Fruit fly (Drosophila melanogaster) whole organism, embryonic: ENCODE measurements around the gene MICAL-like.

Source experiments
- Abd-B ChIP-seq: fragments of 200-800 bp; sonication (Bioruptor generic); optimal IDR thresholded peaks from 2 replicates; lab custom pipeline; 2018; ENCODE audit warnings: missing biosample characterization, mild to moderate bottlenecking, missing genetic modification characterization, moderate library complexity
- Antp ChIP-seq: fragments of 200-800 bp; sonication (Bioruptor generic); optimal IDR thresholded peaks from 3 replicates; lab custom pipeline; 2016; ENCODE audit warnings: missing biosample characterization, missing genetic modification characterization
- B-H2 ChIP-seq: fragments of 200-800 bp; sonication (Bioruptor generic); optimal IDR thresholded peaks from 2 replicates; lab custom pipeline; 2018; ENCODE audit warnings: missing biosample characterization, mild to moderate bottlenecking, missing genetic modification characterization
- CG10321 ChIP-seq: fragments of 200-800 bp; sonication (Bioruptor generic); IDR thresholded peaks from 2 replicates; pipeline ENCODE4 v1.3.6; 2022; ENCODE audit warnings: missing biosample characterization, missing genetic modification characterization
- CG12236 ChIP-seq: fragments of 200-800 bp; sonication (Bioruptor generic); optimal IDR thresholded peaks from 2 replicates; lab custom pipeline; 2016; ENCODE audit warnings: missing biosample characterization, missing genetic modification characterization
- CG15011 ChIP-seq: fragments of 200-800 bp; sonication (Bioruptor generic); optimal IDR thresholded peaks from 3 replicates; lab custom pipeline; 2018; ENCODE audit warnings: missing biosample characterization, mild to moderate bottlenecking, missing genetic modification characterization
- CG1603 ChIP-seq: fragments of 200-800 bp; sonication (Bioruptor generic); optimal IDR thresholded peaks from 2 replicates; lab custom pipeline; 2019; ENCODE audit warnings: missing biosample characterization, mild to moderate bottlenecking, missing genetic modification characterization, moderate library complexity
- CG16863 ChIP-seq: fragments of 200-800 bp; sonication (Bioruptor generic); optimal IDR thresholded peaks from 3 replicates; lab custom pipeline; 2016; ENCODE audit warnings: missing biosample characterization, missing genetic modification characterization
- CG17359 ChIP-seq: fragments of 200-800 bp; sonication (Bioruptor generic); optimal IDR thresholded peaks from 3 replicates; lab custom pipeline; 2018; ENCODE audit warnings: missing biosample characterization, mild to moderate bottlenecking, missing genetic modification characterization, moderate library complexity
- CG17361 ChIP-seq: fragments of 200-800 bp; sonication (Bioruptor generic); IDR thresholded peaks from 3 replicates; pipeline ENCODE4 v1.3.6; 2022; ENCODE audit warnings: missing biosample characterization, missing genetic modification characterization
- CG1792 ChIP-seq: fragments of 200-800 bp; sonication (Bioruptor generic); optimal IDR thresholded peaks from 2 replicates; lab custom pipeline; 2016; ENCODE audit warnings: missing biosample characterization, missing genetic modification characterization
- CG18011 ChIP-seq: fragments of 200-800 bp; sonication (Bioruptor generic); optimal IDR thresholded peaks from 2 replicates; lab custom pipeline; 2017; ENCODE audit warnings: missing biosample characterization, missing genetic modification characterization, mild to moderate bottlenecking, moderate library complexity, missing genotype
- CG18619 ChIP-seq: fragments of 200-800 bp; sonication (Bioruptor generic); optimal IDR thresholded peaks from 3 replicates; lab custom pipeline; 2017; ENCODE audit warnings: missing biosample characterization, mild to moderate bottlenecking, missing genetic modification characterization
- CG18764 ChIP-seq: fragments of 200-800 bp; sonication (Bioruptor generic); optimal IDR thresholded peaks from 3 replicates; lab custom pipeline; 2016; ENCODE audit warnings: missing biosample characterization, missing genetic modification characterization
- CG2120 ChIP-seq: fragments of 200-800 bp; sonication (Bioruptor generic); optimal IDR thresholded peaks from 3 replicates; lab custom pipeline; 2016; ENCODE audit warnings: missing biosample characterization, missing genetic modification characterization
- CG2129 ChIP-seq: fragments of 200-800 bp; sonication (Bioruptor generic); IDR thresholded peaks from 2 replicates; pipeline ENCODE4 v1.3.6; 2022; ENCODE audit warnings: missing biosample characterization, missing genetic modification characterization; ENCODE audit not compliant: partially characterized antibody
- CG31224 ChIP-seq: fragments of 200-800 bp; sonication (Bioruptor generic); IDR thresholded peaks from 2 replicates; pipeline ENCODE4 v1.3.6; 2022; ENCODE audit warnings: missing biosample characterization, missing genetic modification characterization
- CG31441 ChIP-seq: fragments of 200-800 bp; sonication (Bioruptor generic); IDR thresholded peaks from 2 replicates; pipeline ENCODE4 v1.3.6; 2022; ENCODE audit warnings: missing biosample characterization, missing genetic modification characterization
- CG32772 ChIP-seq: fragments of 200-800 bp; sonication (Bioruptor generic); IDR thresholded peaks from 2 replicates; pipeline ENCODE4 v1.3.6; 2022; ENCODE audit warnings: missing biosample characterization, missing genetic modification characterization
- CoRest ChIP-seq: fragments of 200-800 bp; sonication (Bioruptor generic); optimal IDR thresholded peaks from 3 replicates; lab custom pipeline; 2018; ENCODE audit warnings: missing biosample characterization, mild to moderate bottlenecking, missing genetic modification characterization, moderate library complexity
- D19A ChIP-seq: fragments of 200-800 bp; optimal IDR thresholded peaks from 3 replicates; lab custom pipeline; 2019; ENCODE audit warnings: missing biosample characterization, mild to moderate bottlenecking, missing genetic modification characterization, moderate library complexity
- Doc3 ChIP-seq: fragments of 200-800 bp; sonication (Bioruptor generic); IDR thresholded peaks from 3 replicates; pipeline ENCODE4 v1.3.6; 2022; ENCODE audit warnings: missing biosample characterization, missing genetic modification characterization; ENCODE audit not compliant: partially characterized antibody
- Dp ChIP-seq: fragments of 200-800 bp; sonication (Bioruptor generic); optimal IDR thresholded peaks from 2 replicates; lab custom pipeline; 2018; ENCODE audit warnings: missing biosample characterization, mild to moderate bottlenecking, missing genetic modification characterization, moderate library complexity
- Hsf ChIP-seq: fragments of 200-800 bp; sonication (Bioruptor generic); optimal IDR thresholded peaks from 3 replicates; lab custom pipeline; 2016; ENCODE audit warnings: missing biosample characterization, missing genetic modification characterization
- Lpt ChIP-seq: fragments of >200 bp; optimal IDR thresholded peaks from 2 replicates; lab custom pipeline; 2018; ENCODE audit warnings: missing biosample characterization, missing genetic modification characterization
- Mad ChIP-seq: fragments of 200-800 bp; sonication (Bioruptor generic); optimal IDR thresholded peaks from 2 replicates; lab custom pipeline; 2016; ENCODE audit warnings: missing biosample characterization, missing genetic modification characterization
- Meics ChIP-seq: fragments of 200-800 bp; sonication (Bioruptor generic); optimal IDR thresholded peaks from 2 replicates; lab custom pipeline; 2017; ENCODE audit warnings: missing biosample characterization, mild to moderate bottlenecking, missing genetic modification characterization
- Opbp ChIP-seq: fragments of 200-800 bp; sonication (Bioruptor generic); IDR thresholded peaks from 3 replicates; pipeline ENCODE4 v1.3.6; 2022; ENCODE audit warnings: missing biosample characterization, missing genetic modification characterization; ENCODE audit not compliant: partially characterized antibody
- Pdp1 ChIP-seq, 2 experiments: fragments of 200-800 bp; sonication (Bioruptor generic); optimal IDR thresholded peaks; 3 replicates each; lab custom pipeline; 2016; ENCODE audit warnings: missing biosample characterization in 2 of 2, missing genetic modification characterization in 2 of 2, mild to moderate bottlenecking in 1 of 2, moderate library complexity in 1 of 2
- Sox102F ChIP-seq: fragments of 200-800 bp; sonication (Bioruptor generic); optimal IDR thresholded peaks from 2 replicates; lab custom pipeline; 2018; ENCODE audit warnings: missing biosample characterization, mild to moderate bottlenecking, missing genetic modification characterization, moderate library complexity
- Xbp1 ChIP-seq: fragments of 200-800 bp; sonication (Bioruptor generic); optimal IDR thresholded peaks from 3 replicates; lab custom pipeline; 2016; ENCODE audit warnings: missing biosample characterization, mild to moderate bottlenecking, missing genetic modification characterization
- al ChIP-seq: fragments of 200-800 bp; sonication (Bioruptor generic); IDR thresholded peaks from 2 replicates; pipeline ENCODE4 v1.3.6; 2022; ENCODE audit warnings: missing biosample characterization, missing genetic modification characterization
- ato ChIP-seq: fragments of 200-800 bp; sonication (Bioruptor generic); IDR thresholded peaks from 2 replicates; pipeline ENCODE4 v1.3.6; 2022; ENCODE audit warnings: missing biosample characterization, missing genetic modification characterization; ENCODE audit not compliant: partially characterized antibody
- az2 ChIP-seq: fragments of 200-800 bp; sonication (Bioruptor generic); optimal IDR thresholded peaks from 3 replicates; lab custom pipeline; 2016; ENCODE audit warnings: missing biosample characterization, missing genetic modification characterization
- exex ChIP-seq: fragments of 200-800 bp; sonication (Bioruptor generic); optimal IDR thresholded peaks from 4 replicates; lab custom pipeline; 2018; ENCODE audit warnings: missing biosample characterization, mild to moderate bottlenecking, missing genetic modification characterization, moderate library complexity
- gcm2 ChIP-seq: fragments of 200-800 bp; sonication (Bioruptor generic); optimal IDR thresholded peaks from 2 replicates; lab custom pipeline; 2016; ENCODE audit warnings: missing biosample characterization, missing genetic modification characterization
- grau ChIP-seq: fragments of 200-800 bp; optimal IDR thresholded peaks from 3 replicates; lab custom pipeline; 2019; ENCODE audit warnings: missing biosample characterization, mild to moderate bottlenecking, missing genetic modification characterization, moderate library complexity
- kni ChIP-seq: fragments of 200-800 bp; sonication (Bioruptor generic); optimal IDR thresholded peaks from 3 replicates; lab custom pipeline; 2017; ENCODE audit warnings: mild to moderate bottlenecking, missing biosample characterization, missing genetic modification reagents, missing genetic modification characterization
- luna ChIP-seq: fragments of 200-800 bp; sonication (Bioruptor generic); optimal IDR thresholded peaks from 2 replicates; lab custom pipeline; 2016; ENCODE audit warnings: missing biosample characterization, missing genetic modification characterization
- nom ChIP-seq: fragments of 200-800 bp; sonication (Bioruptor generic); optimal IDR thresholded peaks from 2 replicates; lab custom pipeline; 2017; ENCODE audit warnings: missing biosample characterization, missing genetic modification characterization, mild to moderate bottlenecking, moderate library complexity, missing genetic modification reagents
- onecut ChIP-seq: fragments of 200-800 bp; sonication (Bioruptor generic); IDR thresholded peaks from 2 replicates; pipeline ENCODE4 v1.3.6; 2022; ENCODE audit warnings: missing biosample characterization, missing genetic modification characterization
- pnt ChIP-seq: fragments of 200-800 bp; sonication (Bioruptor generic); optimal IDR thresholded peaks from 3 replicates; lab custom pipeline; 2016; ENCODE audit warnings: missing biosample characterization, missing genetic modification characterization
- pum ChIP-seq: fragments of 200-800 bp; sonication (Bioruptor generic); optimal IDR thresholded peaks from 2 replicates; lab custom pipeline; 2016; ENCODE audit warnings: missing biosample characterization, missing genetic modification characterization
- repo ChIP-seq: fragments of 200-800 bp; sonication (Bioruptor generic); optimal IDR thresholded peaks from 2 replicates; lab custom pipeline; 2016; ENCODE audit warnings: missing biosample characterization, missing genetic modification characterization
- scrt ChIP-seq: fragments of 200-800 bp; sonication (Bioruptor generic); optimal IDR thresholded peaks from 2 replicates; lab custom pipeline; 2018; ENCODE audit warnings: missing biosample characterization, mild to moderate bottlenecking, missing genetic modification characterization, moderate library complexity
- sob ChIP-seq: fragments of 200-800 bp; sonication (Bioruptor generic); IDR thresholded peaks from 2 replicates; pipeline ENCODE4 v1.3.6; 2022; ENCODE audit warnings: missing biosample characterization, missing genetic modification characterization
- tin ChIP-seq: fragments of 200-800 bp; sonication (Bioruptor generic); optimal IDR thresholded peaks from 3 replicates; lab custom pipeline; 2016; ENCODE audit warnings: missing biosample characterization, missing genetic modification characterization
- tll ChIP-seq, 2 experiments: fragments of 200-800 bp in 1 of 2; fragments of >200 bp in 1 of 2; sonication (Bioruptor generic) in 1 of 2; optimal IDR thresholded peaks; 2 replicates each; lab custom pipeline; 2017 to 2019; ENCODE audit warnings: missing biosample characterization in 2 of 2, missing genetic modification characterization in 2 of 2, mild to moderate bottlenecking in 1 of 2, moderate library complexity in 1 of 2
- unpg ChIP-seq: fragments of 200-800 bp; sonication (Bioruptor generic); optimal IDR thresholded peaks from 3 replicates; lab custom pipeline; 2018; ENCODE audit warnings: missing biosample characterization, mild to moderate bottlenecking, missing genetic modification characterization, moderate library complexity
- vfl ChIP-seq: fragments of 200-800 bp; sonication (Bioruptor generic); optimal IDR thresholded peaks from 2 replicates; lab custom pipeline; 2016; ENCODE audit warnings: missing biosample characterization, missing genetic modification characterization

Gene MICAL-like

dm6 chr3L:13006490-13006889 is 8.6 kb downstream of the MICAL-like start, which contains the start of gene CG11263 (continued):
- no peak for TF ChIP-seq nom (GFP tag; lab: Kevin White, UChicago)
- TF ChIP-seq CG10321 (GFP tag; lab: Robert Waterston, UW) = no peak
- TF ChIP-seq Doc3 (GFP tag; lab: Robert Waterston, UW) = peak; percentile 71; the same call in 2 of the 3 replicates
- TF ChIP-seq tin (GFP tag; lab: Kevin White, UChicago) = peak; percentile 62
- peak; percentile 12 for TF ChIP-seq pnt (GFP tag; lab: Kevin White, UChicago)
- TF ChIP-seq Mad (GFP tag; lab: Kevin White, UChicago) = peak; percentile 19
- peak; percentile 44 for TF ChIP-seq Abd-B (GFP tag; lab: Kevin White, UChicago)
- peak; percentile 62 for TF ChIP-seq CG1603 (tag; lab: Kevin White, UChicago)
- TF ChIP-seq CG18619 (GFP tag; lab: Kevin White, UChicago) = no peak
- TF ChIP-seq CG17359 (tag; lab: Kevin White, UChicago) = peak; percentile 40
- peak; percentile 73 for TF ChIP-seq Xbp1 (GFP tag; lab: Kevin White, UChicago)
- no peak for TF ChIP-seq exex
- TF ChIP-seq CG2120 (GFP tag; lab: Kevin White, UChicago) = peak; percentile 74
- peak; percentile 67 for TF ChIP-seq onecut (GFP tag; lab: Robert Waterston, UW)
- peak; percentile 29; the same call in 1 of the 2 replicates for TF ChIP-seq CG32772 (GFP tag; lab: Robert Waterston, UW)
- peak; percentile 35 for TF ChIP-seq Meics (GFP tag; lab: Kevin White, UChicago)
- TF ChIP-seq Antp (GFP tag; lab: Kevin White, UChicago) = peak; percentile 67
- peak; percentile 38 for TF ChIP-seq CG1792 (GFP tag; lab: Kevin White, UChicago)
- no peak for TF ChIP-seq CG12236 (GFP tag; lab: Kevin White, UChicago)
- TF ChIP-seq Dp (GFP tag; lab: Kevin White, UChicago) = peak; percentile 63
- TF ChIP-seq grau (tag; lab: Kevin White, UChicago) = no peak
- peak; percentile 45 for TF ChIP-seq CG18764 (GFP tag; lab: Kevin White, UChicago)
- TF ChIP-seq al (GFP tag; lab: Robert Waterston, UW) = peak; percentile 22; the same call in 1 of the 2 replicates
- TF ChIP-seq unpg (GFP tag; lab: Kevin White, UChicago) = peak; percentile 46
- TF ChIP-seq Lpt (GFP tag; lab: Kevin White, UChicago) = no peak
- TF ChIP-seq CG18011 = no peak
- TF ChIP-seq CG31441 (GFP tag; lab: Robert Waterston, UW) = peak; percentile 44; the same call in 1 of the 2 replicates
- peak; percentile 61 for TF ChIP-seq CoRest
- peak; percentile 44 for TF ChIP-seq D19A (tag; lab: Kevin White, UChicago)
- TF ChIP-seq CG16863 (GFP tag; lab: Kevin White, UChicago) = peak; percentile 7
- peak; percentile 36 for TF ChIP-seq az2 (GFP tag; lab: Kevin White, UChicago)
- peak; percentile 90 for TF ChIP-seq ato (GFP tag; lab: Robert Waterston, UW)
- TF ChIP-seq repo (GFP tag; lab: Kevin White, UChicago) = peak; percentile 7
- TF ChIP-seq CG2129 = peak; percentile 55; the same call in 1 of the 2 replicates
- peak; percentile 12 for TF ChIP-seq gcm2 (GFP tag; lab: Kevin White, UChicago)
- TF ChIP-seq vfl (GFP tag; lab: Kevin White, UChicago) = peak; percentile 21
- TF ChIP-seq Pdp1 (GFP tag; optimal IDR thresholded peaks at IDR 0.05; lab: Kevin White, UChicago) = peak in 1 of 2 experiments; percentile 31
- TF ChIP-seq scrt (GFP tag; lab: Kevin White, UChicago) = peak; percentile 2
- peak; percentile 46 for TF ChIP-seq Sox102F (GFP tag; lab: Kevin White, UChicago)
- no peak for TF ChIP-seq CG15011 (GFP tag; lab: Kevin White, UChicago)
- TF ChIP-seq CG17361 = peak; percentile 37; the same call in 1 of the 3 replicates
- peak; percentile 57 for TF ChIP-seq sob (GFP tag; lab: Robert Waterston, UW)
- TF ChIP-seq pum (GFP tag; lab: Kevin White, UChicago) = peak; percentile 24
- TF ChIP-seq tll (GFP tag; optimal IDR thresholded peaks at IDR 0.05; lab: Kevin White, UChicago) = no peak
- TF ChIP-seq Hsf (GFP tag; lab: Kevin White, UChicago) = peak; percentile 70
- peak; percentile 4 for TF ChIP-seq B-H2 (GFP tag; lab: Kevin White, UChicago)
- peak; percentile 49 for TF ChIP-seq luna
- TF ChIP-seq kni (GFP tag; lab: Kevin White, UChicago) = no peak
- TF ChIP-seq CG31224 = peak; percentile 15; the same call in 1 of the 2 replicates
- TF ChIP-seq Opbp (GFP tag; lab: Robert Waterston, UW) = peak; percentile 86
